Fruit fly (Drosophila melanogaster): ENCODE results near the gene CG2898.

dm6 chrX:10387672-10388071 is 12.5 kb downstream of the CG2898 start:
- no peak for TF ChIP-seq h (optimal IDR thresholded peaks at IDR 0.05)
- no peak for TF ChIP-seq insv (optimal IDR thresholded peaks at IDR 0.05)
- no peak for TF ChIP-seq psq (optimal IDR thresholded peaks at IDR 0.05)
- TF ChIP-seq Myc (optimal IDR thresholded peaks at IDR 0.05) = no peak
- no peak for TF ChIP-seq ttk (optimal IDR thresholded peaks at IDR 0.05)

Measured in Kc167 (cell line).